Worm (Caenorhabditis elegans): ENCODE data around the gene oac-8.

oac-8 gene

ce11 chrIV:10545038-10545437 lies 39.3 kb upstream of the oac-8 start, which contains the start of gene T07G12.5:
TSS of gene T07G12.5 (minus strand) at chrIV:10545138.
- no peak for TF ChIP-seq zip-8 (tag; optimal IDR thresholded peaks at IDR 0.05)
- no peak for TF ChIP-seq unc-39 (tag; optimal IDR thresholded peaks at IDR 0.05)
- TF ChIP-seq cnd-1 (tag; optimal IDR thresholded peaks at IDR 0.05), result no peak
- TF ChIP-seq pha-4 (tag; optimal IDR thresholded peaks at IDR 0.05), result no peak
- no peak for TF ChIP-seq ham-2 (GFP tag; optimal IDR thresholded peaks at IDR 0.05)
- TF ChIP-seq nhr-237 (tag; optimal IDR thresholded peaks at IDR 0.05), result no peak
- no peak for TF ChIP-seq ceh-83 (GFP tag; optimal IDR thresholded peaks at IDR 0.05)
- TF ChIP-seq snpc-4 (tag; optimal IDR thresholded peaks at IDR 0.05), result no peak
- TF ChIP-seq unc-120 (tag; optimal IDR thresholded peaks at IDR 0.05; ENCODE audit: poor library complexity, severe bottlenecking), result no peak
- no peak for TF ChIP-seq ceh-43 (GFP tag; optimal IDR thresholded peaks at IDR 0.05)
- no peak for TF ChIP-seq sptf-1 (tag; optimal IDR thresholded peaks at IDR 0.05)
- no peak for TF ChIP-seq ces-1 (GFP tag; optimal IDR thresholded peaks at IDR 0.05)
- TF ChIP-seq nhr-76 (tag; optimal IDR thresholded peaks at IDR 0.05), result no peak
- no peak for TF ChIP-seq hlh-1 (tag; optimal IDR thresholded peaks at IDR 0.05)
- TF ChIP-seq lsy-2 (tag; optimal IDR thresholded peaks at IDR 0.05), result no peak

ce11 chrIV:10546589-10547136 lies 37.7 kb upstream of the oac-8 start, which contains the start of gene zim-1:
TSS of gene zim-1 (plus strand) at chrIV:10547086.
- TF ChIP-seq unc-39 (tag; optimal IDR thresholded peaks at IDR 0.05) (no peak), ceh-83 (GFP tag; optimal IDR thresholded peaks at IDR 0.05) (no peak), ceh-43 (GFP tag; optimal IDR thresholded peaks at IDR 0.05) (no peak), hlh-1 (tag; optimal IDR thresholded peaks at IDR 0.05) (no peak), nhr-28 (tag; optimal IDR thresholded peaks at IDR 0.05) (no peak), ceh-39 (tag; optimal IDR thresholded peaks at IDR 0.05) (no peak)

DNA sequence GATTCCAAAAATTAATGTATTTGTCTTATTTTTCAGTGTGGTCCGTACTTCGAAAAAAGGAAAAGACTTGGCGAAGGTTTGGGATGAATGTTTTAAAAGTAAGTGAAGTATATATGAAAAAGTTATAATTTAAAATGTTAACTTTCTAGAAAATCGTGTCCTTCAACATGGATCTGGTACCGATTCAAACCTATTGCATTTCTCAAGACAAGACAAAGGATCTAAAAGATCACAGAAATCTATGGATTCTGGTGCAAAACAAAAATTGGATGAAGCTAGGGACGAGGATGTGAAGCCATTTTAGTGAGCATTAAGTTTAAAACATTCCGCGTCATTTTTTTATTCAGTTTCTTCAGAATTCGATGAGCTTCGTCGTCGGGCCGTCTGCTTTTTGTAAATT lies 29.4 kb upstream of the oac-8 start, which contains the start of gene zim-2:
Gene zim-2, plus strand, starts transcription at position 301 of the 400 bp plus-strand sequence.
- TF ChIP-seq elt-3 (tag; optimal IDR thresholded peaks at IDR 0.05), result no peak
- TF ChIP-seq elt-1 (tag; optimal IDR thresholded peaks at IDR 0.05; ENCODE audit: borderline replicate concordance, insufficient read depth), result no peak
- TF ChIP-seq ztf-11 (tag; optimal IDR thresholded peaks at IDR 0.05), result no peak
- TF ChIP-seq nhr-76 (tag; optimal IDR thresholded peaks at IDR 0.05), result no peak
- no peak for TF ChIP-seq unc-62 (GFP tag; optimal IDR thresholded peaks at IDR 0.05)
- no peak for TF ChIP-seq unc-39 (tag; optimal IDR thresholded peaks at IDR 0.05)
- TF ChIP-seq bed-3 (GFP tag; optimal IDR thresholded peaks at IDR 0.05), result no peak
- no peak for TF ChIP-seq nhr-2 (tag; optimal IDR thresholded peaks at IDR 0.05)
- TF ChIP-seq ces-1 (GFP tag; optimal IDR thresholded peaks at IDR 0.05), result no peak
- TF ChIP-seq zip-8 (tag; optimal IDR thresholded peaks at IDR 0.05), result no peak
- TF ChIP-seq M03D4.4 (tag; optimal IDR thresholded peaks at IDR 0.05), result no peak
- no peak for TF ChIP-seq ham-2 (GFP tag; optimal IDR thresholded peaks at IDR 0.05)
- TF ChIP-seq mep-1 (tag; optimal IDR thresholded peaks at IDR 0.05), result no peak
- no peak for TF ChIP-seq sptf-1 (tag; optimal IDR thresholded peaks at IDR 0.05)
- no peak for TF ChIP-seq mab-5 (tag; optimal IDR thresholded peaks at IDR 0.05)
- no peak for TF ChIP-seq tbx-8 (GFP tag; optimal IDR thresholded peaks at IDR 0.05)
- TF ChIP-seq snpc-4 (tag; optimal IDR thresholded peaks at IDR 0.05), result no peak
- no peak for TF ChIP-seq ceh-83 (GFP tag; optimal IDR thresholded peaks at IDR 0.05)
- no peak for TF ChIP-seq pha-4 (tag; optimal IDR thresholded peaks at IDR 0.05)
- TF ChIP-seq sem-2 (GFP tag; optimal IDR thresholded peaks at IDR 0.05), result no peak

ce11 chrIV:10558415-10558814 lies 25.9 kb upstream of the oac-8 start, which contains the start of gene zim-3:
TSS of gene zim-3 (plus strand) at chrIV:10558715.
- TF ChIP-seq cnd-1 (tag; optimal IDR thresholded peaks at IDR 0.05), result no peak

DNA sequence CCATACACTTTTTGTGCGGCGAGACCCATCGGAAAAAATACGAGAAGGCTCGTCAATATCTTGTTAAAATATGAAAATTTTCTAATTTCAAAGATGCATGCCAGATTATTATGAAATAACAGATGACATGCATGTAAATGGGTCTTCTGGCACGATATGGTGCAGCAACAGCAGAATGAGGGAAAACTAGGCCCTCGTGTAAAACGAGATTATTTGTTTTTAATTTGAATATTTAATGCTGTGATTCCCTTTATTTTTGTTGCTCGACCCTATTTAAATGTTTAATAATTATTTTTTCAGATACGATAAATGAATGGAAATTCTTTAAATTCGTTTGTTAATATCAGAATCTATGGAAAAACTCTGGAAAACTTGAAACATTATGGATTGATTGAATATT lies 22.7 kb upstream of the oac-8 start, which contains the start of gene him-8:
Gene him-8, plus strand, starts transcription at position 301 of the 400 bp plus-strand sequence.
- no peak for TF ChIP-seq mls-2 (tag; optimal IDR thresholded peaks at IDR 0.05)
- TF ChIP-seq lin-32 (GFP tag; optimal IDR thresholded peaks at IDR 0.05), result no peak
- TF ChIP-seq unc-120 (tag; optimal IDR thresholded peaks at IDR 0.05; ENCODE audit: poor library complexity, severe bottlenecking), result no peak
- TF ChIP-seq nhr-237 (tag; optimal IDR thresholded peaks at IDR 0.05), result no peak
- no peak for TF ChIP-seq cnd-1 (tag; optimal IDR thresholded peaks at IDR 0.05)
- TF ChIP-seq zip-8 (tag; optimal IDR thresholded peaks at IDR 0.05), result no peak
- no peak for TF ChIP-seq blmp-1 (tag; optimal IDR thresholded peaks at IDR 0.05)
- no peak for TF ChIP-seq flh-1 (GFP tag; optimal IDR thresholded peaks at IDR 0.05)
- no peak for TF ChIP-seq nhr-12 (tag; optimal IDR thresholded peaks at IDR 0.05)
- no peak for TF ChIP-seq snpc-4 (tag; optimal IDR thresholded peaks at IDR 0.05)
- no peak for TF ChIP-seq mab-5 (tag; optimal IDR thresholded peaks at IDR 0.05)
- TF ChIP-seq ham-2 (GFP tag; optimal IDR thresholded peaks at IDR 0.05), result no peak
- TF ChIP-seq tbx-8 (GFP tag; optimal IDR thresholded peaks at IDR 0.05), result no peak
- no peak for TF ChIP-seq lin-13 (tag; optimal IDR thresholded peaks at IDR 0.05)
- no peak for TF ChIP-seq ceh-83 (GFP tag; optimal IDR thresholded peaks at IDR 0.05)
- no peak for TF ChIP-seq elt-3 (tag; optimal IDR thresholded peaks at IDR 0.05)
